Fruit fly (Drosophila melanogaster) whole organism: ENCODE measurements around the gene Prx4.

Source experiments
- CG8478 ChIP-seq: fragments of >200 bp; optimal IDR thresholded peaks from 2 replicates; lab custom pipeline; 2018; ENCODE audit warnings: inconsistent platforms
- Dll ChIP-seq: fragments of >200 bp; optimal IDR thresholded peaks from 2 replicates; lab custom pipeline; 2017
- EcR ChIP-seq, 2 experiments: fragments of >200 bp; optimal IDR thresholded peaks; 2 replicates each; lab custom pipeline; 2017; ENCODE audit warnings: missing biosample characterization in 2 of 2, missing genetic modification characterization in 2 of 2, missing genetic modification reagents in 2 of 2
- pan ChIP-seq: fragments of >200 bp; optimal IDR thresholded peaks from 2 replicates; lab custom pipeline; 2017
- psq ChIP-seq: fragments of >200 bp; optimal IDR thresholded peaks from 2 replicates; lab custom pipeline; 2017

DNA sequence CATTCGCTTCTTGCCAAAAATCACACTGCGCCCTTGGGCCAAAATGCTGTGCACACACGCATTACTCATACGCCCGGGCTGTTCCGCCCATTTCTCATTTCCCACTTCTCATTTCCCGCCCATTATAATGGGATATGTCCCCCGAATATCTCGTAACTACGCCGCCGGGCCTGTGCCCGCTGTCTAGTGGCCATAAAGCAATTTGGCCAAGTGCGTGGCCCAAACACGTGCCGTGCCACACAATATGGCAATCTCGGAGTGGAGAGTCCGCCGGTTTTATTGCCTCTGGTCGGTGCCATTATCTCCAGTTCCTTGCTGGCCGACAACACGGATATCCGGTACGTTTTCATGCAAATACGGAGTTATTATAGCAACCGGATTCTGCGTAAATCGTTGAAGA, 34.8 kb downstream of the Prx4 start:
- no peak for TF ChIP-seq EcR (GFP tag; optimal IDR thresholded peaks at IDR 0.05; lab: Kevin White, UChicago)
- no peak for TF ChIP-seq CG8478 (lab: Kevin White, UChicago)
- TF ChIP-seq pan (lab: Kevin White, UChicago) = no peak
- TF ChIP-seq Dll (lab: Kevin White, UChicago) = peak; percentile 32
- no peak for TF ChIP-seq psq
